Fruit fly (Drosophila melanogaster) whole organism, embryonic: ENCODE data around the gene nerfin-2.
A peak's percentile ranks its signal among the peaks of the same experiment; 100 is the strongest.

Source experiments
- B-H1 ChIP-seq: fragments of 200-800 bp; sonication (Bioruptor generic); IDR thresholded peaks from 3 replicates; pipeline ENCODE4 v1.3.6; 2022; ENCODE audit warnings: missing biosample characterization, missing genetic modification characterization
- CG10147 ChIP-seq: fragments of 200-800 bp; sonication (Bioruptor generic); optimal IDR thresholded peaks from 2 replicates; lab custom pipeline; 2019; ENCODE audit warnings: missing biosample characterization, mild to moderate bottlenecking, missing genetic modification characterization, moderate library complexity
- CG11456 ChIP-seq: fragments of 200-800 bp; sonication (Bioruptor generic); IDR thresholded peaks from 3 replicates; pipeline ENCODE4 v1.3.6; 2022; ENCODE audit warnings: missing biosample characterization, missing genetic modification characterization
- CG11695 ChIP-seq: fragments of 200-800 bp; sonication (Bioruptor generic); IDR thresholded peaks from 3 replicates; pipeline ENCODE4 v1.3.6; 2022; ENCODE audit warnings: missing biosample characterization, missing genetic modification characterization
- CG12391 ChIP-seq: fragments of 200-800 bp; sonication (Bioruptor generic); optimal IDR thresholded peaks from 3 replicates; lab custom pipeline; 2018; ENCODE audit warnings: missing biosample characterization, mild to moderate bottlenecking, missing genetic modification characterization, moderate library complexity
- CG14965 ChIP-seq: fragments of 200-800 bp; sonication (Bioruptor generic); optimal IDR thresholded peaks from 2 replicates; lab custom pipeline; 2016; ENCODE audit warnings: missing biosample characterization, missing genetic modification characterization, borderline replicate concordance
- CG18764 ChIP-seq: fragments of 200-800 bp; sonication (Bioruptor generic); optimal IDR thresholded peaks from 3 replicates; lab custom pipeline; 2016; ENCODE audit warnings: missing biosample characterization, missing genetic modification characterization
- CG2875 ChIP-seq: fragments of 200-800 bp; sonication (Bioruptor generic); optimal IDR thresholded peaks from 2 replicates; lab custom pipeline; 2017; ENCODE audit warnings: missing biosample characterization, mild to moderate bottlenecking, missing genetic modification characterization, missing genetic modification reagents
- CG31224 ChIP-seq: fragments of 200-800 bp; sonication (Bioruptor generic); IDR thresholded peaks from 2 replicates; pipeline ENCODE4 v1.3.6; 2022; ENCODE audit warnings: missing biosample characterization, missing genetic modification characterization
- CG32532 ChIP-seq: fragments of 200-800 bp; sonication (Bioruptor generic); IDR thresholded peaks from 2 replicates; pipeline ENCODE4 v1.3.6; 2022; ENCODE audit warnings: missing biosample characterization, missing genetic modification characterization
- CG34376 ChIP-seq: fragments of 200-800 bp; sonication (Bioruptor generic); optimal IDR thresholded peaks from 2 replicates; lab custom pipeline; 2018; ENCODE audit warnings: missing biosample characterization, mild to moderate bottlenecking, missing genetic modification characterization
- CG42726 ChIP-seq: fragments of 200-800 bp; sonication (Bioruptor generic); IDR thresholded peaks from 2 replicates; pipeline ENCODE4 v1.3.6; 2022; ENCODE audit warnings: missing biosample characterization, missing genetic modification characterization; ENCODE audit not compliant: partially characterized antibody
- CG4360 ChIP-seq: fragments of 200-800 bp; sonication (Bioruptor generic); IDR thresholded peaks from 2 replicates; pipeline ENCODE4 v1.3.6; 2022; ENCODE audit warnings: missing biosample characterization, missing genetic modification characterization
- CG4617 ChIP-seq: fragments of 200-800 bp; sonication (Bioruptor generic); optimal IDR thresholded peaks from 3 replicates; lab custom pipeline; 2016; ENCODE audit warnings: missing biosample characterization, missing genetic modification characterization, borderline replicate concordance
- CG4820 ChIP-seq: fragments of 200-800 bp; sonication (Bioruptor generic); optimal IDR thresholded peaks from 3 replicates; lab custom pipeline; 2016; ENCODE audit warnings: missing biosample characterization, missing genetic modification characterization
- CG6683 ChIP-seq: fragments of 200-800 bp; sonication (Bioruptor generic); optimal IDR thresholded peaks from 2 replicates; lab custom pipeline; 2017; ENCODE audit warnings: missing biosample characterization, mild to moderate bottlenecking, missing genetic modification characterization, missing genetic modification reagents
- CG6813 ChIP-seq: fragments of 200-800 bp; sonication (Bioruptor generic); optimal IDR thresholded peaks from 2 replicates; lab custom pipeline; 2017; ENCODE audit warnings: missing biosample characterization, missing genetic modification characterization, mild to moderate bottlenecking, moderate library complexity, missing genetic modification reagents
- CG7372 ChIP-seq: fragments of 200-800 bp; sonication (Bioruptor generic); IDR thresholded peaks from 2 replicates; pipeline ENCODE4 v1.3.6; 2022; ENCODE audit warnings: missing biosample characterization, missing genetic modification characterization
- CG7745 ChIP-seq: fragments of 200-800 bp; sonication (Bioruptor generic); optimal IDR thresholded peaks from 2 replicates; lab custom pipeline; 2018; ENCODE audit warnings: missing biosample characterization, mild to moderate bottlenecking, missing genetic modification characterization, moderate library complexity
- CG8765 ChIP-seq: fragments of 200-800 bp; sonication (Bioruptor generic); IDR thresholded peaks from 2 replicates; pipeline ENCODE4 v1.3.6; 2022; ENCODE audit warnings: missing biosample characterization, missing genetic modification characterization
- CG9876 ChIP-seq: fragments of 200-800 bp; sonication (Bioruptor generic); optimal IDR thresholded peaks from 2 replicates; lab custom pipeline; 2016; ENCODE audit warnings: missing biosample characterization, missing genetic modification characterization
- ERR ChIP-seq: fragments of 200-800 bp; sonication (Bioruptor generic); optimal IDR thresholded peaks from 2 replicates; lab custom pipeline; 2016; ENCODE audit warnings: missing biosample characterization, missing genetic modification characterization
- H15 ChIP-seq: fragments of 200-800 bp; sonication (Bioruptor generic); IDR thresholded peaks from 3 replicates; pipeline ENCODE4 v1.3.6; 2022; ENCODE audit warnings: missing biosample characterization, missing genetic modification characterization
- HHEX ChIP-seq: fragments of 200-800 bp; sonication (Bioruptor generic); optimal IDR thresholded peaks from 3 replicates; lab custom pipeline; 2017; ENCODE audit warnings: missing biosample characterization, mild to moderate bottlenecking, missing genetic modification characterization, missing genetic modification reagents
- Hmr ChIP-seq: fragments of 200-800 bp; sonication (Bioruptor generic); optimal IDR thresholded peaks from 3 replicates; lab custom pipeline; 2017; ENCODE audit warnings: mild to moderate bottlenecking, missing biosample characterization, missing genetic modification reagents, missing genetic modification characterization
- Hr3 ChIP-seq: fragments of 200-800 bp; sonication (Bioruptor generic); optimal IDR thresholded peaks from 3 replicates; lab custom pipeline; 2016; ENCODE audit warnings: missing biosample characterization, missing genetic modification characterization
- Mrtf ChIP-seq: fragments of 200-800 bp; sonication (Bioruptor generic); IDR thresholded peaks from 3 replicates; pipeline ENCODE4 v1.3.6; 2022; ENCODE audit warnings: missing biosample characterization, missing genetic modification characterization
- Myb ChIP-seq: fragments of 200-800 bp; sonication (Bioruptor generic); optimal IDR thresholded peaks from 2 replicates; lab custom pipeline; 2016; ENCODE audit warnings: missing biosample characterization, missing genetic modification characterization
- Sin3A ChIP-seq: fragments of >200 bp; optimal IDR thresholded peaks from 2 replicates; lab custom pipeline; 2018
- Xrp1 ChIP-seq: fragments of 200-800 bp; sonication (Bioruptor generic); IDR thresholded peaks from 2 replicates; pipeline ENCODE4 v1.3.6; 2022; ENCODE audit warnings: missing biosample characterization, missing genetic modification characterization
- abd-A ChIP-seq: fragments of 200-800 bp; sonication (Bioruptor generic); optimal IDR thresholded peaks from 3 replicates; lab custom pipeline; 2019; ENCODE audit warnings: missing biosample characterization, mild to moderate bottlenecking, missing genetic modification characterization, moderate library complexity
- btn ChIP-seq: fragments of 200-800 bp; sonication (Bioruptor generic); optimal IDR thresholded peaks from 2 replicates; lab custom pipeline; 2016; ENCODE audit warnings: missing biosample characterization, missing genetic modification characterization
- caup ChIP-seq: fragments of 200-800 bp; sonication (Bioruptor generic); optimal IDR thresholded peaks from 3 replicates; lab custom pipeline; 2017; ENCODE audit warnings: missing biosample characterization, mild to moderate bottlenecking, missing genetic modification characterization, moderate library complexity; ENCODE audit not compliant: severe bottlenecking
- chinmo ChIP-seq: fragments of 200-800 bp; sonication (Bioruptor generic); IDR thresholded peaks from 4 replicates; pipeline ENCODE4 v1.3.6; 2022; ENCODE audit warnings: missing biosample characterization, missing genetic modification characterization; ENCODE audit not compliant: partially characterized antibody
- crol ChIP-seq: fragments of 200-800 bp; sonication (Bioruptor generic); IDR thresholded peaks from 2 replicates; pipeline ENCODE4 v1.3.6; 2022; ENCODE audit warnings: missing biosample characterization, missing genetic modification characterization
- dimm ChIP-seq: fragments of 200-800 bp; sonication (Bioruptor generic); IDR thresholded peaks from 2 replicates; pipeline ENCODE4 v1.3.6; 2022; ENCODE audit warnings: missing biosample characterization, missing genetic modification characterization
- dm ChIP-seq: fragments of 200-800 bp; sonication (Bioruptor generic); optimal IDR thresholded peaks from 3 replicates; lab custom pipeline; 2016; ENCODE audit warnings: missing biosample characterization, missing genetic modification characterization
- ewg ChIP-seq: fragments of 200-800 bp; sonication (Bioruptor generic); optimal IDR thresholded peaks from 3 replicates; lab custom pipeline; 2017; ENCODE audit warnings: mild to moderate bottlenecking, missing biosample characterization, missing genetic modification reagents, missing genetic modification characterization
- fd3F ChIP-seq: fragments of 200-800 bp; sonication (Bioruptor generic); optimal IDR thresholded peaks from 2 replicates; lab custom pipeline; 2018; ENCODE audit warnings: missing biosample characterization, mild to moderate bottlenecking, missing genetic modification characterization, moderate library complexity
- fru ChIP-seq: fragments of >200 bp; optimal IDR thresholded peaks from 2 replicates; lab custom pipeline; 2017
- grau ChIP-seq: fragments of 200-800 bp; optimal IDR thresholded peaks from 3 replicates; lab custom pipeline; 2019; ENCODE audit warnings: missing biosample characterization, mild to moderate bottlenecking, missing genetic modification characterization, moderate library complexity
- jumu ChIP-seq: fragments of 200-800 bp; sonication (Bioruptor generic); optimal IDR thresholded peaks from 3 replicates; lab custom pipeline; 2016; ENCODE audit warnings: missing biosample characterization, missing genetic modification characterization
- pan ChIP-seq, 4 experiments: fragments of >200 bp in 3 of 4; fragments of 200-800 bp in 1 of 4; sonication (Bioruptor generic) in 1 of 4; optimal IDR thresholded peaks in 3 of 4; IDR thresholded peaks in 1 of 4; 2 replicates each; pipeline versions ENCODE4 v1.3.6 to Lab custom; 2017 to 2022; ENCODE audit warnings: missing biosample characterization in 2 of 4, missing genetic modification characterization in 2 of 4, mixed read lengths in 1 of 4
- pho ChIP-seq: fragments of 200-800 bp; sonication (Bioruptor generic); optimal IDR thresholded peaks from 2 replicates; lab custom pipeline; 2016; ENCODE audit warnings: missing biosample characterization, missing genetic modification characterization
- prd ChIP-seq, 3 experiments: fragments of >200 bp in 2 of 3; fragments of 200-800 bp in 1 of 3; sonication (Bioruptor generic) in 1 of 3; optimal IDR thresholded peaks in 2 of 3; IDR thresholded peaks in 1 of 3; 2 replicates in 2 of 3; 3 replicates in 1 of 3; pipeline versions ENCODE4 v1.3.6 to Lab custom; 2017 to 2022; ENCODE audit warnings: missing biosample characterization in 1 of 3, missing genetic modification characterization in 1 of 3
- pum ChIP-seq: fragments of 200-800 bp; sonication (Bioruptor generic); optimal IDR thresholded peaks from 2 replicates; lab custom pipeline; 2016; ENCODE audit warnings: missing biosample characterization, missing genetic modification characterization
- shn ChIP-seq: fragments of 200-800 bp; sonication (Bioruptor generic); optimal IDR thresholded peaks from 3 replicates; lab custom pipeline; 2016; ENCODE audit warnings: missing biosample characterization, missing genetic modification characterization
- sima ChIP-seq: fragments of 200-800 bp; sonication (Bioruptor generic); optimal IDR thresholded peaks from 2 replicates; lab custom pipeline; 2016; ENCODE audit warnings: missing biosample characterization, missing genetic modification characterization
- twi ChIP-seq: fragments of 200-800 bp; optimal IDR thresholded peaks from 2 replicates; lab custom pipeline; 2019; ENCODE audit warnings: missing biosample characterization, mild to moderate bottlenecking, missing genetic modification characterization, moderate library complexity
- zfh1 ChIP-seq: fragments of 200-800 bp; sonication (Bioruptor generic); IDR thresholded peaks from 3 replicates; pipeline ENCODE4 v1.3.6; 2022; ENCODE audit warnings: missing biosample characterization, missing genetic modification characterization

Gene nerfin-2

dm6 chr3R:10048035-10048774 lies 22.7 kb upstream of the nerfin-2 start (continued):
- TF ChIP-seq shn (GFP tag; lab: Kevin White, UChicago): no peak
- no peak for TF ChIP-seq Mrtf
- no peak for TF ChIP-seq zfh1 (GFP tag; lab: Robert Waterston, UW)
- TF ChIP-seq grau: peak; percentile 63
- no peak for TF ChIP-seq CG8765
- no peak for TF ChIP-seq abd-A (tag; lab: Kevin White, UChicago)
- TF ChIP-seq CG14965 (GFP tag; lab: Kevin White, UChicago): no peak
- TF ChIP-seq CG6683 (GFP tag; lab: Kevin White, UChicago): no peak
- no peak for TF ChIP-seq CG32532 (GFP tag; lab: Robert Waterston, UW)
- TF ChIP-seq crol (GFP tag; lab: Robert Waterston, UW): no peak
- TF ChIP-seq HHEX: peak; percentile 38
- no peak for TF ChIP-seq H15 (GFP tag; lab: Robert Waterston, UW)
- TF ChIP-seq chinmo (GFP tag; lab: Robert Waterston, UW): no peak
- TF ChIP-seq pum (GFP tag; lab: Kevin White, UChicago): no peak
- TF ChIP-seq CG10147 (GFP tag; lab: Kevin White, UChicago): peak; percentile 48
- TF ChIP-seq CG18764 (GFP tag; lab: Kevin White, UChicago): peak; percentile 10
- TF ChIP-seq CG4360 (GFP tag; lab: Robert Waterston, UW): no peak
- TF ChIP-seq fru (lab: Kevin White, UChicago): no peak
- peak; percentile 47 for TF ChIP-seq CG12391 (tag; lab: Kevin White, UChicago)
- TF ChIP-seq CG31224: no peak
- TF ChIP-seq sima (GFP tag; lab: Kevin White, UChicago): no peak
- no peak for TF ChIP-seq CG4820 (GFP tag; lab: Kevin White, UChicago)
- no peak for TF ChIP-seq CG11695 (GFP tag; lab: Robert Waterston, UW)
- TF ChIP-seq caup (GFP tag; lab: Kevin White, UChicago): peak; percentile 15
- TF ChIP-seq CG2875 (GFP tag; lab: Kevin White, UChicago): peak; percentile 47
- no peak for TF ChIP-seq twi
- TF ChIP-seq Myb (GFP tag; lab: Kevin White, UChicago): no peak
- no peak for TF ChIP-seq CG6813 (GFP tag; lab: Kevin White, UChicago)
- TF ChIP-seq CG9876 (GFP tag; lab: Kevin White, UChicago): no peak
- no peak for TF ChIP-seq prd (optimal IDR thresholded peaks at IDR 0.05; lab: Kevin White, UChicago)
- TF ChIP-seq prd (GFP tag; IDR thresholded peaks at IDR 0.05; lab: Robert Waterston, UW): no peak
- TF ChIP-seq pho (GFP tag; lab: Kevin White, UChicago): no peak
- TF ChIP-seq CG4617 (GFP tag; lab: Kevin White, UChicago): no peak
- TF ChIP-seq Xrp1: peak; percentile 15; the same call in 1 of the 2 replicates
- no peak for TF ChIP-seq B-H1 (GFP tag; lab: Robert Waterston, UW)
- TF ChIP-seq Hmr (GFP tag; lab: Kevin White, UChicago): peak; percentile 40
- no peak for TF ChIP-seq Hr3
- TF ChIP-seq CG11456 (GFP tag; lab: Robert Waterston, UW): no peak
- TF ChIP-seq CG42726 (GFP tag; lab: Robert Waterston, UW): no peak
- TF ChIP-seq fd3F (GFP tag; lab: Kevin White, UChicago): no peak
- TF ChIP-seq jumu (GFP tag; lab: Kevin White, UChicago): no peak
- no peak for TF ChIP-seq CG7372 (GFP tag; lab: Robert Waterston, UW)
- TF ChIP-seq ERR (GFP tag; lab: Kevin White, UChicago): no peak
- TF ChIP-seq ewg (GFP tag; lab: Kevin White, UChicago): no peak
- TF ChIP-seq CG34376: peak; percentile 54
- no peak for TF ChIP-seq Sin3A (lab: Kevin White, UChicago)
- TF ChIP-seq dm (GFP tag; lab: Kevin White, UChicago): no peak
- TF ChIP-seq dimm (GFP tag; lab: Robert Waterston, UW): no peak
- no peak for TF ChIP-seq CG7745
- TF ChIP-seq pan (optimal IDR thresholded peaks at IDR 0.05; lab: Kevin White, UChicago): no peak
- TF ChIP-seq pan (GFP tag; optimal IDR thresholded peaks at IDR 0.05 in 1 of 2, IDR thresholded peaks at IDR 0.05 in 1 of 2): no peak
- TF ChIP-seq btn: no peak
